Worm (Caenorhabditis elegans) whole organism, L1 larva: ENCODE measurements around the gene T09F3.2.

Experiments used
- Y116A8C.19 ChIP-seq: sonication (generic microtip); optimal IDR thresholded peaks from 2 replicates; lab custom pipeline; 2016; ENCODE audit warnings: missing compliant biosample characterization, missing genetic modification characterization, borderline replicate concordance
- aha-1 ChIP-seq: fragments of 150-350 bp; optimal IDR thresholded peaks from 2 replicates; lab custom pipeline; 2014; ENCODE audit warnings: missing biosample characterization, missing genetic modification characterization
- ama-1 ChIP-seq: fragments of 150-350 bp; optimal IDR thresholded peaks from 2 replicates; lab custom pipeline; 2014
- blmp-1 ChIP-seq: fragments of 150-350 bp; optimal IDR thresholded peaks from 2 replicates; lab custom pipeline; 2014; ENCODE audit warnings: missing biosample characterization, missing genetic modification characterization
- ceh-8 ChIP-seq: fragments of 200-800 bp; sonication (Bioruptor generic); optimal IDR thresholded peaks from 2 replicates; lab custom pipeline; 2018; ENCODE audit warnings: mild to moderate bottlenecking, missing genetic modification characterization, moderate library complexity, missing compliant biosample characterization
- ceh-82 ChIP-seq, 3 experiments: fragments of 150-350 bp in 1 of 3; sonication (generic microtip) in 2 of 3; optimal IDR thresholded peaks; 2 replicates each; lab custom pipeline; 2014 to 2017; ENCODE audit warnings: missing biosample characterization in 3 of 3, missing genetic modification characterization in 3 of 3
- ceh-88 ChIP-seq: fragments of 200-800 bp; sonication (Bioruptor generic); IDR thresholded peaks from 2 replicates; pipeline ENCODE4 v1.3.6; 2022; ENCODE audit warnings: missing genetic modification characterization, missing compliant biosample characterization
- ces-1 ChIP-seq: fragments of 150-350 bp; optimal IDR thresholded peaks from 2 replicates; lab custom pipeline; 2014; ENCODE audit warnings: missing biosample characterization, missing genetic modification reagents, missing genetic modification characterization
- dsc-1 ChIP-seq: sonication (generic microtip); optimal IDR thresholded peaks from 2 replicates; lab custom pipeline; 2016; ENCODE audit warnings: mild to moderate bottlenecking, missing genetic modification characterization, missing compliant biosample characterization
- efl-1 ChIP-seq, 4 experiments: fragments of 150-350 bp; optimal IDR thresholded peaks in 3 of 4; peaks in 1 of 4; 1 replicate in 1 of 4; 2 replicates in 3 of 4; lab custom pipeline; 2014; ENCODE audit warnings: missing biosample characterization in 2 of 4, missing genetic modification characterization in 2 of 4, missing genetic modification reagents in 2 of 4
- egl-13 ChIP-seq: sonication (generic microtip); optimal IDR thresholded peaks from 2 replicates; lab custom pipeline; 2016; ENCODE audit warnings: missing genotype, missing genetic modification reagents, missing genetic modification characterization, missing compliant biosample characterization
- elt-2 ChIP-seq: sonication (generic microtip); optimal IDR thresholded peaks from 2 replicates; lab custom pipeline; 2016; ENCODE audit warnings: missing genetic modification characterization, mild to moderate bottlenecking, inconsistent platforms, missing compliant biosample characterization, missing genetic modification reagents
- fkh-8 ChIP-seq: sonication (generic microtip); optimal IDR thresholded peaks from 2 replicates; lab custom pipeline; 2016; ENCODE audit warnings: mild to moderate bottlenecking, missing genetic modification characterization, missing compliant biosample characterization
- hlh-17 ChIP-seq: fragments of 200-800 bp; sonication (Bioruptor generic); optimal IDR thresholded peaks from 2 replicates; lab custom pipeline; 2018; ENCODE audit warnings: missing genetic modification characterization, mild to moderate bottlenecking, missing compliant biosample characterization, moderate library complexity, borderline replicate concordance
- irx-1 ChIP-seq: sonication (generic microtip); optimal IDR thresholded peaks from 2 replicates; lab custom pipeline; 2016; ENCODE audit warnings: missing genetic modification characterization, missing compliant biosample characterization
- jun-1 ChIP-seq: fragments of 150-350 bp; optimal IDR thresholded peaks from 2 replicates; lab custom pipeline; 2014; ENCODE audit warnings: missing biosample characterization, missing genetic modification reagents, missing genetic modification characterization
- lin-13 ChIP-seq: fragments of 150-350 bp; optimal IDR thresholded peaks from 2 replicates; lab custom pipeline; 2014; ENCODE audit warnings: missing biosample characterization, missing genetic modification reagents, missing genetic modification characterization
- lin-14 ChIP-seq: fragments of 200-800 bp; sonication (Bioruptor generic); optimal IDR thresholded peaks from 2 replicates; lab custom pipeline; 2018; ENCODE audit warnings: mild to moderate bottlenecking, missing genetic modification characterization, moderate library complexity, missing compliant biosample characterization
- lin-35 ChIP-seq, 2 experiments: fragments of 150-350 bp; optimal IDR thresholded peaks; 2 replicates each; lab custom pipeline; 2014; ENCODE audit warnings: missing biosample characterization in 2 of 2, missing genetic modification characterization in 2 of 2, missing genetic modification reagents in 2 of 2
- lsy-2 ChIP-seq, 2 experiments: fragments of 150-350 bp; optimal IDR thresholded peaks; 2 replicates each; lab custom pipeline; 2014; ENCODE audit warnings: missing biosample characterization in 2 of 2, missing genetic modification characterization in 2 of 2
- mdl-1 ChIP-seq, 2 experiments: fragments of 150-350 bp; optimal IDR thresholded peaks; 2 replicates each; lab custom pipeline; 2014 to 2017; ENCODE audit warnings: missing biosample characterization in 2 of 2, missing genetic modification characterization in 2 of 2, inconsistent platforms in 1 of 2
- mef-2 ChIP-seq: fragments of 150-350 bp; optimal IDR thresholded peaks from 2 replicates; lab custom pipeline; 2014; ENCODE audit warnings: missing biosample characterization, missing genetic modification characterization
- nhr-28 ChIP-seq: fragments of 150-350 bp; optimal IDR thresholded peaks from 2 replicates; lab custom pipeline; 2014; ENCODE audit warnings: missing biosample characterization, missing genetic modification characterization
- nhr-47 ChIP-seq: sonication (generic microtip); optimal IDR thresholded peaks from 2 replicates; lab custom pipeline; 2016; ENCODE audit warnings: mild to moderate bottlenecking, missing genetic modification characterization, moderate library complexity, missing compliant biosample characterization
- nhr-71 ChIP-seq: sonication (generic microtip); optimal IDR thresholded peaks from 2 replicates; lab custom pipeline; 2016; ENCODE audit warnings: mild to moderate bottlenecking, missing genetic modification characterization, moderate library complexity, missing compliant biosample characterization
- nhr-85 ChIP-seq: sonication (generic microtip); peaks from one replicate; lab custom pipeline; 2016; ENCODE audit warnings: missing genetic modification characterization, inconsistent platforms, missing compliant biosample characterization
- nhr-90 ChIP-seq: sonication (generic microtip); optimal IDR thresholded peaks from 2 replicates; lab custom pipeline; 2016; ENCODE audit warnings: mild to moderate bottlenecking, missing genetic modification characterization, missing compliant biosample characterization; ENCODE audit not compliant: poor library complexity
- pag-3 ChIP-seq: sonication (generic microtip); optimal IDR thresholded peaks from 2 replicates; lab custom pipeline; 2017; ENCODE audit warnings: missing genetic modification characterization, mild to moderate bottlenecking, missing compliant biosample characterization, antibody characterized with exemption, borderline replicate concordance; ENCODE audit not compliant: insufficient read depth
- pax-3 ChIP-seq: fragments of 200-800 bp; sonication (Bioruptor generic); optimal IDR thresholded peaks from 2 replicates; lab custom pipeline; 2018; ENCODE audit warnings: mild to moderate bottlenecking, missing genetic modification characterization, moderate library complexity, missing compliant biosample characterization
- pqm-1 ChIP-seq: sonication (generic microtip); optimal IDR thresholded peaks from 3 replicates; lab custom pipeline; 2017; ENCODE audit warnings: missing biosample characterization, missing genetic modification characterization
- rnt-1 ChIP-seq: sonication (generic microtip); optimal IDR thresholded peaks from 2 replicates; lab custom pipeline; 2016; ENCODE audit warnings: mild to moderate bottlenecking, missing genetic modification characterization, moderate library complexity, missing compliant biosample characterization
- skn-1 ChIP-seq: fragments of 150-350 bp; optimal IDR thresholded peaks from 2 replicates; lab custom pipeline; 2014; ENCODE audit warnings: missing biosample characterization, missing genetic modification characterization
- snu-23 ChIP-seq: sonication (generic microtip); optimal IDR thresholded peaks from 2 replicates; lab custom pipeline; 2016; ENCODE audit warnings: missing genetic modification characterization, missing compliant biosample characterization
- swsn-7 ChIP-seq: sonication (generic microtip); optimal IDR thresholded peaks from 2 replicates; lab custom pipeline; 2016; ENCODE audit warnings: missing genetic modification characterization, missing compliant biosample characterization
- tbx-2 ChIP-seq: sonication (generic microtip); optimal IDR thresholded peaks from 2 replicates; lab custom pipeline; 2016; ENCODE audit warnings: missing genetic modification characterization, missing compliant biosample characterization
- unc-30 ChIP-seq: sonication (generic microtip); optimal IDR thresholded peaks from 2 replicates; lab custom pipeline; 2017; ENCODE audit warnings: missing biosample characterization, missing genetic modification characterization
- unc-62 ChIP-seq: fragments of 150-350 bp; optimal IDR thresholded peaks from 2 replicates; lab custom pipeline; 2014; ENCODE audit warnings: missing biosample characterization, missing genetic modification reagents, missing genetic modification characterization
- unc-98 ChIP-seq: fragments of 200-800 bp; sonication (Bioruptor generic); IDR thresholded peaks from 2 replicates; pipeline ENCODE4 v1.3.6; 2022; ENCODE audit warnings: missing genetic modification characterization, missing compliant biosample characterization
- ztf-11 ChIP-seq, 2 experiments: sonication (generic microtip); optimal IDR thresholded peaks; 2 replicates each; lab custom pipeline; 2016 to 2017; ENCODE audit warnings: missing genetic modification characterization in 2 of 2, missing biosample characterization in 1 of 2, missing compliant biosample characterization in 1 of 2

Gene T09F3.2

ce11 chrII:10350487-10350886, 40.5 kb upstream of the T09F3.2 start, which contains the start of gene C07E3.9 (continued):
- TF ChIP-seq fkh-8 (no peak), rnt-1 (tag; lab: Kevin White, UChicago) (peak; percentile 39), nhr-28 (tag; lab: Kevin White, UChicago) (no peak), ces-1 (GFP tag; lab: Kevin White, UChicago) (no peak), pqm-1 (tag; lab: Kevin White, UChicago) (no peak), swsn-7 (no peak), ama-1 (lab: Kevin White, UChicago) (no peak)

ce11 chrII:10351963-10352362, 39.0 kb upstream of the T09F3.2 start, which contains the start of gene C07E3.8:
C07E3.8 (plus strand) TSS chrII:10352263.
- no peak for TF ChIP-seq nhr-28 (tag; lab: Kevin White, UChicago)
- TF ChIP-seq tbx-2 (tag; lab: Kevin White, UChicago), result no peak
- TF ChIP-seq pax-3 (tag; lab: Kevin White, UChicago), result no peak
- TF ChIP-seq lsy-2 (tag; optimal IDR thresholded peaks at IDR 0.05; lab: Kevin White, UChicago), result no peak
- no peak for TF ChIP-seq jun-1 (tag; lab: Kevin White, UChicago)
- TF ChIP-seq aha-1, result no peak
- TF ChIP-seq hlh-17 (GFP tag; lab: Kevin White, UChicago), result no peak
- TF ChIP-seq skn-1 (tag; lab: Kevin White, UChicago), result no peak
- no peak for TF ChIP-seq irx-1 (tag; lab: Kevin White, UChicago)

- TF ChIP-seq ztf-11 (tag; optimal IDR thresholded peaks at IDR 0.05; lab: Kevin White, UChicago) (no peak), efl-1 (optimal IDR thresholded peaks at IDR 0.05; lab: Kevin White, UChicago) (no peak), efl-1 (GFP tag; optimal IDR thresholded peaks at IDR 0.05 in 1 of 2; lab: Kevin White, UChicago) (peak in 1 of 2 experiments; percentile 92)
- TF ChIP-seq, all 84 proteins: peak for 1
Observed at ce11 chrII:10357468-10358007, 33.4 kb upstream of the T09F3.2 start, which contains the start of gene C07E3.3. C07E3.3 (minus strand) TSS chrII:10357518.

ce11 chrII:10360487-10360886, 30.5 kb upstream of the T09F3.2 start, which contains the start of gene C07E3.4:
C07E3.4 (plus strand) TSS chrII:10360787.
- TF ChIP-seq lin-35 (GFP tag; optimal IDR thresholded peaks at IDR 0.05; lab: Kevin White, UChicago) (no peak), nhr-90 (tag; lab: Kevin White, UChicago) (no peak), mdl-1 (tag; optimal IDR thresholded peaks at IDR 0.05; lab: Kevin White, UChicago) (no peak), pag-3 (no peak), ztf-11 (tag; optimal IDR thresholded peaks at IDR 0.05; lab: Kevin White, UChicago) (no peak), lin-14 (no peak)

ce11 chrII:10367202-10367601, 23.8 kb upstream of the T09F3.2 start, which contains the start of gene ceh-57:
ceh-57 (minus strand) TSS chrII:10367296.
- TF ChIP-seq efl-1 (optimal IDR thresholded peaks at IDR 0.05; lab: Kevin White, UChicago) (no peak), efl-1 (GFP tag; optimal IDR thresholded peaks at IDR 0.05 in 1 of 2; lab: Kevin White, UChicago) (no peak), ces-1 (GFP tag; lab: Kevin White, UChicago) (no peak), elt-2 (tag; lab: Kevin White, UChicago) (no peak), fkh-8 (peak; percentile 53), Y116A8C.19 (no peak), dsc-1 (peak; percentile 64), nhr-47 (peak; percentile 5), ama-1 (lab: Kevin White, UChicago) (no peak)

- TF ChIP-seq ceh-88 (GFP tag; lab: Robert Waterston, UW), result no peak
- peak; percentile 33 for TF ChIP-seq lin-14
- peak; percentile 36 for TF ChIP-seq blmp-1 (tag; lab: Kevin White, UChicago)
- no peak for TF ChIP-seq unc-62 (GFP tag; lab: Kevin White, UChicago)
- TF ChIP-seq nhr-71, result no peak
- TF ChIP-seq ceh-8 (GFP tag; lab: Kevin White, UChicago), result peak; percentile 22
- TF ChIP-seq pax-3 (tag; lab: Kevin White, UChicago), result no peak
- no peak for TF ChIP-seq nhr-28 (tag; lab: Kevin White, UChicago)
- TF ChIP-seq lin-13 (GFP tag; lab: Kevin White, UChicago), result no peak
- no peak for TF ChIP-seq unc-30
- TF ChIP-seq egl-13, result no peak
- TF ChIP-seq ceh-82 (tag; optimal IDR thresholded peaks at IDR 0.05; lab: Kevin White, UChicago), result no peak
- TF ChIP-seq nhr-85 (tag; lab: Kevin White, UChicago), result peak; percentile 61
- TF ChIP-seq snu-23 (GFP tag; lab: Kevin White, UChicago), result no peak
- TF ChIP-seq mef-2, result no peak
- no peak for TF ChIP-seq unc-98 (GFP tag; lab: Robert Waterston, UW)
Observed at ce11 chrII:10369547-10370028, 21.4 kb upstream of the T09F3.2 start, which contains the start of gene ceh-58. ceh-58 (minus strand) TSS chrII:10369597.
